Fruit fly (Drosophila melanogaster): ENCODE measurements around the gene CG18304.

CG18304 gene

DNA sequence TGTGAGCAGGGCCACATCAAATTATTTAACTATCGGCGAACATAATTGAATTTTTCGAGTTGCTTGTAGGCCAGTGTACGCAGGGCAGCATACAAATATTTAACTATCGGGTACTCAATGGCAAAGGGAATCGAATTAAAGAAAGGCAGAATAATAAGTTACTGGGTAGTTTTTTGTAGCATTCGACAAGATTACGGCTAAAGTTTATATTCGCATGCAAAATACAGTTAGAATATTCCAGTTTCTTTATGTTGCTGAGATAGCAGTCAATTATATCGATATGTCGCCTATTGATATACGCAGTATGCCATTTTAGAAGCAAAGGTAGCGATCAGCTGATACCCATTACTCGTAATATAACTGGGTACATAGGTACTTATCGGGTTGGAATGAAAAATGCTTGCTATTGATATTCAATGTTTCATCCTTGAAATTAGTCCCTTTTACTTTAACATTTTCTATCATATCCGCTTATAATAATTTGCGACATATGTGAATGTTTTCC is 25.5 kb upstream of the CG18304 start (continued):
- TF ChIP-seq CG6163 (GFP tag; IDR thresholded peaks at IDR 0.05) (peak; percentile 51; the same call in 2 of the 3 replicates), cyc (GFP tag; optimal IDR thresholded peaks at IDR 0.05) (peak; percentile 51), Hr4 (GFP tag; optimal IDR thresholded peaks at IDR 0.05) (no peak), acj6 (GFP tag; optimal IDR thresholded peaks at IDR 0.05) (peak; percentile 43), pdm3 (GFP tag; optimal IDR thresholded peaks at IDR 0.05) (no peak), CG6854 (GFP tag; optimal IDR thresholded peaks at IDR 0.05) (peak; percentile 42), svp (GFP tag) (peak; percentile 83), CG6276 (GFP tag; optimal IDR thresholded peaks at IDR 0.05) (no peak), Eip93F (GFP tag; optimal IDR thresholded peaks at IDR 0.05) (no peak), Lpt (GFP tag; optimal IDR thresholded peaks at IDR 0.05) (no peak), Smox (GFP tag; optimal IDR thresholded peaks at IDR 0.05) (peak; percentile 55), CG8119 (GFP tag; IDR thresholded peaks at IDR 0.05) (no peak; the same call in 2 of the 3 replicates), CG16779 (tag; optimal IDR thresholded peaks at IDR 0.05) (no peak), CG9139 (GFP tag; optimal IDR thresholded peaks at IDR 0.05) (no peak), CG3919 (GFP tag; optimal IDR thresholded peaks at IDR 0.05) (peak; percentile 73), OdsH (GFP tag; optimal IDR thresholded peaks at IDR 0.05) (no peak), esn (GFP tag; optimal IDR thresholded peaks at IDR 0.05) (peak; percentile 57), Hr38 (GFP tag; optimal IDR thresholded peaks at IDR 0.05) (no peak), Gug (GFP tag; IDR thresholded peaks at IDR 0.05) (no peak), Sox15 (GFP tag; optimal IDR thresholded peaks at IDR 0.05) (no peak), Met (GFP tag; optimal IDR thresholded peaks at IDR 0.05) (no peak), CG11294 (GFP tag; IDR thresholded peaks at IDR 0.05) (no peak), CG34406 (GFP tag; optimal IDR thresholded peaks at IDR 0.05) (peak; percentile 10), lz (GFP tag; optimal IDR thresholded peaks at IDR 0.05) (peak; percentile 63), spab (GFP tag; optimal IDR thresholded peaks at IDR 0.05) (no peak), CG7368 (GFP tag; optimal IDR thresholded peaks at IDR 0.05) (no peak), achi (GFP tag; optimal IDR thresholded peaks at IDR 0.05) (no peak), ss (GFP tag; optimal IDR thresholded peaks at IDR 0.05) (peak in 1 of 2 experiments; percentile 49), fd85E (GFP tag; optimal IDR thresholded peaks at IDR 0.05) (no peak), net (GFP tag; optimal IDR thresholded peaks at IDR 0.05) (no peak), CG31627 (GFP tag; optimal IDR thresholded peaks at IDR 0.05) (peak; percentile 53), eg (GFP tag; IDR thresholded peaks at IDR 0.05) (peak; percentile 56; the same call in 2 of the 3 replicates)

dm6 chr2L:6967422-6968012 is 24.9 kb upstream of the CG18304 start, which contains the start of gene Sumo:
TSS of gene Sumo (minus strand) at chr2L:6967644.
- TF ChIP-seq CG10669 (GFP tag; optimal IDR thresholded peaks at IDR 0.05) (no peak), CG6163 (GFP tag; IDR thresholded peaks at IDR 0.05) (0 out of 3 replicates have a peak, but pooled peaks have one; percentile 6), svp (GFP tag) (no peak), Hr39 (GFP tag; optimal IDR thresholded peaks at IDR 0.05) (no peak), Sox15 (GFP tag; optimal IDR thresholded peaks at IDR 0.05) (peak; percentile 5), dac (GFP tag; optimal IDR thresholded peaks at IDR 0.05) (no peak), fd59A (GFP tag; optimal IDR thresholded peaks at IDR 0.05) (peak; percentile 12), spab (GFP tag; optimal IDR thresholded peaks at IDR 0.05) (no peak), Smox (GFP tag; optimal IDR thresholded peaks at IDR 0.05) (no peak), Eip93F (GFP tag; optimal IDR thresholded peaks at IDR 0.05) (peak; percentile 41), net (GFP tag; optimal IDR thresholded peaks at IDR 0.05) (no peak), Blimp-1 (GFP tag; optimal IDR thresholded peaks at IDR 0.05) (no peak), CG3032 (tag; optimal IDR thresholded peaks at IDR 0.05) (peak; percentile 21), CG8119 (GFP tag; IDR thresholded peaks at IDR 0.05) (0 out of 3 replicates have a peak, but pooled peaks have one; percentile 2), salr (GFP tag; optimal IDR thresholded peaks at IDR 0.05) (peak in 1 of 2 experiments; percentile 41), CG16779 (tag; optimal IDR thresholded peaks at IDR 0.05) (no peak), acj6 (GFP tag; optimal IDR thresholded peaks at IDR 0.05) (no peak), CG6854 (GFP tag; optimal IDR thresholded peaks at IDR 0.05) (peak; percentile 60), eg (GFP tag; IDR thresholded peaks at IDR 0.05) (peak; percentile 2; the same call in 1 of the 3 replicates), Eip78C (GFP tag) (peak; percentile 14), CG8319 (GFP tag; optimal IDR thresholded peaks at IDR 0.05) (no peak), OdsH (GFP tag; optimal IDR thresholded peaks at IDR 0.05) (peak; percentile 18), CG32006 (GFP tag; optimal IDR thresholded peaks at IDR 0.05) (peak; percentile 11), CG11762 (GFP tag; optimal IDR thresholded peaks at IDR 0.05; ENCODE audit: insufficient read depth) (no peak), Eip75B (GFP tag; optimal IDR thresholded peaks at IDR 0.05) (no peak), Sox14 (GFP tag; optimal IDR thresholded peaks at IDR 0.05) (no peak)

Data from whole organism, prepupa.